Worm (Caenorhabditis elegans): Measurements from ENCODE around the gene laf-1.

DNA sequence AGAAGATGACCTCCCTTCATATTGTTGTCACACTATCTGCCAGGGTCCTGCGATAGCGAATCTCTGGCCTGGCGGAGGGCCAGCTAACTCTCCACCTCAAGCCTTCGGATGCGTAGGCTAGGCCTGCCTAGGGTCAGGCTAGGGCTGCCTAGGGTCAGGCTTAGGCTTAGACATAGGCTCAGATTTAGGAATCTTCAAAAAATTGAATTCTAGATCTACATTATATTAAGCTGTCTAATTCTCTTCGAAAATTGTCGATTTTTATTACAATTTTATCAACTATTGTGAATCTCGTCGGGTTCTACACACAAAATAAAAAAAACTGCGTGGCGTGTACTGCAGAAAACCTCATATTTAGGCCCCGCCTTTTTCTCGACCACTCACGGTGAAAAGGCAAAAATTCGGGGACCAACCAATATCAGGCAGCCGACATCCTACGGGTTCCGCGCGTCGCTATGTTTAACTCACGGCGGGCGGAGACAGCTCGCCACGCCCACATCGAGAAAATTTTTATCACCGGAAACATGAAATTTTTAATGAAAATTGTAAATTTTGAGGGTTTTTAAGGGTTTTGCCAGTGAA lies 16.7 kb upstream of the laf-1 start:
- TF ChIP-seq him-1 (tag; optimal IDR thresholded peaks at IDR 0.05) = no peak
- TF ChIP-seq dao-5 (tag; optimal IDR thresholded peaks at IDR 0.05) = no peak
